Fruit fly (Drosophila melanogaster) whole organism, embryonic: ENCODE data around the gene Psf2.

ENCODE experiments used
- Adf1 ChIP-seq: fragments of 200-800 bp; sonication (Bioruptor generic); IDR thresholded peaks from 2 replicates; pipeline ENCODE4 v1.3.6; 2022; ENCODE audit warnings: missing biosample characterization, missing genetic modification characterization
- Asciz ChIP-seq: fragments of 200-800 bp; sonication (Bioruptor generic); optimal IDR thresholded peaks from 2 replicates; lab custom pipeline; 2017; ENCODE audit warnings: missing biosample characterization, mild to moderate bottlenecking, missing genetic modification characterization, missing genetic modification reagents
- Atf-2 ChIP-seq: fragments of 200-800 bp; sonication (Bioruptor generic); optimal IDR thresholded peaks from 2 replicates; lab custom pipeline; 2016; ENCODE audit warnings: missing biosample characterization, missing genetic modification characterization
- CG10462 ChIP-seq: fragments of 200-800 bp; sonication (Bioruptor generic); optimal IDR thresholded peaks from 2 replicates; lab custom pipeline; 2016; ENCODE audit warnings: missing biosample characterization, missing genetic modification characterization
- CG10565 ChIP-seq: fragments of 200-800 bp; sonication (Bioruptor generic); optimal IDR thresholded peaks from 3 replicates; lab custom pipeline; 2016; ENCODE audit warnings: missing biosample characterization, mild to moderate bottlenecking, missing genetic modification characterization
- CG11398 ChIP-seq: fragments of 200-800 bp; sonication (Bioruptor generic); optimal IDR thresholded peaks from 2 replicates; lab custom pipeline; 2016; ENCODE audit warnings: missing biosample characterization, missing genetic modification characterization
- CG11456 ChIP-seq: fragments of 200-800 bp; sonication (Bioruptor generic); IDR thresholded peaks from 3 replicates; pipeline ENCODE4 v1.3.6; 2022; ENCODE audit warnings: missing biosample characterization, missing genetic modification characterization
- CG11504 ChIP-seq: fragments of 200-800 bp; sonication (Bioruptor generic); optimal IDR thresholded peaks from 3 replicates; lab custom pipeline; 2019; ENCODE audit warnings: missing biosample characterization, mild to moderate bottlenecking, missing genetic modification characterization, moderate library complexity
- CG11696 ChIP-seq: fragments of 200-800 bp; sonication (Bioruptor generic); IDR thresholded peaks from 2 replicates; pipeline ENCODE4 v1.3.6; 2022; ENCODE audit warnings: missing biosample characterization, missing genetic modification characterization
- CG12236 ChIP-seq: fragments of 200-800 bp; sonication (Bioruptor generic); optimal IDR thresholded peaks from 2 replicates; lab custom pipeline; 2016; ENCODE audit warnings: missing biosample characterization, missing genetic modification characterization
- CG1529 ChIP-seq: fragments of 200-800 bp; sonication (Bioruptor generic); optimal IDR thresholded peaks from 3 replicates; lab custom pipeline; 2018; ENCODE audit warnings: missing biosample characterization, missing genetic modification characterization
- CG31365 ChIP-seq: fragments of 200-800 bp; sonication (Bioruptor generic); optimal IDR thresholded peaks from 2 replicates; lab custom pipeline; 2018; ENCODE audit warnings: missing biosample characterization, mild to moderate bottlenecking, missing genetic modification characterization
- CG43689 ChIP-seq: fragments of 200-800 bp; sonication (Bioruptor generic); IDR thresholded peaks from 2 replicates; pipeline ENCODE4 v1.3.6; 2022; ENCODE audit warnings: missing biosample characterization, missing genetic modification characterization
- CG4404 ChIP-seq: fragments of 200-800 bp; sonication (Bioruptor generic); IDR thresholded peaks from 2 replicates; pipeline ENCODE4 v1.3.6; 2022; ENCODE audit warnings: missing biosample characterization, missing genetic modification characterization
- CG4424 ChIP-seq: fragments of 200-800 bp; sonication (Bioruptor generic); optimal IDR thresholded peaks from 3 replicates; lab custom pipeline; 2016; ENCODE audit warnings: missing biosample characterization, missing genetic modification characterization
- CG4854 ChIP-seq: fragments of 200-800 bp; sonication (Bioruptor generic); optimal IDR thresholded peaks from 2 replicates; lab custom pipeline; 2016; ENCODE audit warnings: missing biosample characterization, missing genetic modification characterization, inconsistent platforms
- CG6254 ChIP-seq: fragments of 200-800 bp; sonication (Bioruptor generic); optimal IDR thresholded peaks from 3 replicates; lab custom pipeline; 2017; ENCODE audit warnings: mild to moderate bottlenecking, missing biosample characterization, missing genetic modification reagents, missing genetic modification characterization
- CG6272 ChIP-seq: fragments of 200-800 bp; sonication (Bioruptor generic); IDR thresholded peaks from 2 replicates; pipeline ENCODE4 v1.3.6; 2022; ENCODE audit warnings: missing biosample characterization, missing genetic modification characterization
- CG7271 ChIP-seq: fragments of 200-800 bp; sonication (Bioruptor generic); optimal IDR thresholded peaks from 2 replicates; lab custom pipeline; 2018; ENCODE audit warnings: missing biosample characterization, mild to moderate bottlenecking, missing genetic modification characterization, moderate library complexity
- CG8089 ChIP-seq: fragments of 200-800 bp; sonication (Bioruptor generic); optimal IDR thresholded peaks from 3 replicates; lab custom pipeline; 2016; ENCODE audit warnings: missing biosample characterization, missing genetic modification characterization
- CG8281 ChIP-seq: fragments of 200-800 bp; sonication (Bioruptor generic); optimal IDR thresholded peaks from 2 replicates; lab custom pipeline; 2018; ENCODE audit warnings: missing biosample characterization, mild to moderate bottlenecking, missing genetic modification characterization, moderate library complexity
- CG9932 ChIP-seq: fragments of 200-800 bp; sonication (Bioruptor generic); IDR thresholded peaks from 2 replicates; pipeline ENCODE4 v1.3.6; 2022; ENCODE audit warnings: missing biosample characterization, missing genetic modification characterization
- CHES-1-like ChIP-seq: fragments of 200-800 bp; sonication (Bioruptor generic); optimal IDR thresholded peaks from 2 replicates; lab custom pipeline; 2016; ENCODE audit warnings: missing biosample characterization, missing genetic modification characterization
- CTCF ChIP-seq: fragments of 200-800 bp; sonication (Bioruptor generic); optimal IDR thresholded peaks from 2 replicates; lab custom pipeline; 2017; ENCODE audit warnings: missing biosample characterization, mild to moderate bottlenecking, missing genetic modification characterization, moderate library complexity
- Camta ChIP-seq: fragments of 200-800 bp; sonication (Bioruptor generic); optimal IDR thresholded peaks from 2 replicates; lab custom pipeline; 2016; ENCODE audit warnings: missing biosample characterization, missing genetic modification characterization
- Chrac-16 ChIP-seq: fragments of 200-800 bp; sonication (Bioruptor generic); optimal IDR thresholded peaks from 3 replicates; lab custom pipeline; 2016; ENCODE audit warnings: missing biosample characterization, missing genetic modification characterization
- D19A ChIP-seq: fragments of 200-800 bp; optimal IDR thresholded peaks from 3 replicates; lab custom pipeline; 2019; ENCODE audit warnings: missing biosample characterization, mild to moderate bottlenecking, missing genetic modification characterization, moderate library complexity
- Dad ChIP-seq: fragments of 200-800 bp; sonication (Bioruptor generic); optimal IDR thresholded peaks from 3 replicates; lab custom pipeline; 2016; ENCODE audit warnings: missing biosample characterization, missing genetic modification characterization
- Hand ChIP-seq: fragments of 200-800 bp; sonication (Bioruptor generic); optimal IDR thresholded peaks from 2 replicates; lab custom pipeline; 2017; ENCODE audit warnings: mild to moderate bottlenecking, missing biosample characterization, missing genetic modification reagents, missing genetic modification characterization
- Hmr ChIP-seq: fragments of 200-800 bp; sonication (Bioruptor generic); optimal IDR thresholded peaks from 3 replicates; lab custom pipeline; 2017; ENCODE audit warnings: mild to moderate bottlenecking, missing biosample characterization, missing genetic modification reagents, missing genetic modification characterization
- NfI ChIP-seq: fragments of 200-800 bp; sonication (Bioruptor generic); optimal IDR thresholded peaks from 3 replicates; lab custom pipeline; 2018; ENCODE audit warnings: missing biosample characterization, mild to moderate bottlenecking, missing genetic modification characterization, moderate library complexity
- abd-A ChIP-seq: fragments of 200-800 bp; sonication (Bioruptor generic); optimal IDR thresholded peaks from 3 replicates; lab custom pipeline; 2019; ENCODE audit warnings: missing biosample characterization, mild to moderate bottlenecking, missing genetic modification characterization, moderate library complexity
- az2 ChIP-seq: fragments of 200-800 bp; sonication (Bioruptor generic); optimal IDR thresholded peaks from 3 replicates; lab custom pipeline; 2016; ENCODE audit warnings: missing biosample characterization, missing genetic modification characterization
- ci ChIP-seq: fragments of 200-800 bp; sonication (Bioruptor generic); IDR thresholded peaks from 3 replicates; pipeline ENCODE4 v1.3.6; 2022; ENCODE audit warnings: missing biosample characterization, missing genetic modification characterization
- dmrt11E ChIP-seq: fragments of 200-800 bp; sonication (Bioruptor generic); optimal IDR thresholded peaks from 3 replicates; lab custom pipeline; 2018; ENCODE audit warnings: missing biosample characterization, mild to moderate bottlenecking, missing genetic modification characterization, moderate library complexity
- gcm ChIP-seq: fragments of 200-800 bp; sonication (Bioruptor generic); optimal IDR thresholded peaks from 2 replicates; lab custom pipeline; 2019; ENCODE audit warnings: missing biosample characterization, mild to moderate bottlenecking, missing genetic modification characterization, moderate library complexity
- gsb-n ChIP-seq: fragments of 200-800 bp; sonication (Bioruptor generic); optimal IDR thresholded peaks from 3 replicates; lab custom pipeline; 2018; ENCODE audit warnings: missing biosample characterization, mild to moderate bottlenecking, missing genetic modification characterization
- jigr1 ChIP-seq: fragments of 200-800 bp; sonication (Bioruptor generic); IDR thresholded peaks from 3 replicates; pipeline ENCODE4 v1.3.6; 2022; ENCODE audit warnings: missing biosample characterization, missing genetic modification characterization
- kah ChIP-seq: fragments of 200-800 bp; sonication (Bioruptor generic); optimal IDR thresholded peaks from 2 replicates; lab custom pipeline; 2018; ENCODE audit warnings: missing biosample characterization, mild to moderate bottlenecking, missing genetic modification characterization
- lab ChIP-seq: fragments of 200-800 bp; sonication (Bioruptor generic); optimal IDR thresholded peaks from 3 replicates; lab custom pipeline; 2017; ENCODE audit warnings: missing biosample characterization, missing genetic modification characterization, mild to moderate bottlenecking, moderate library complexity, missing genetic modification reagents
- lov ChIP-seq, 2 experiments: fragments of 200-800 bp in 1 of 2; fragments of >200 bp in 1 of 2; sonication (Bioruptor generic) in 1 of 2; IDR thresholded peaks in 1 of 2; optimal IDR thresholded peaks in 1 of 2; 2 replicates in 1 of 2; 3 replicates in 1 of 2; pipeline versions ENCODE4 v1.3.6 to Lab custom; 2017 to 2022; ENCODE audit warnings: missing biosample characterization in 1 of 2, missing genetic modification characterization in 1 of 2
- mld ChIP-seq: fragments of 200-800 bp; sonication (Bioruptor generic); IDR thresholded peaks from 3 replicates; pipeline ENCODE4 v1.3.6; 2022; ENCODE audit warnings: missing biosample characterization, missing genetic modification characterization; ENCODE audit not compliant: partially characterized antibody
- onecut ChIP-seq: fragments of 200-800 bp; sonication (Bioruptor generic); IDR thresholded peaks from 2 replicates; pipeline ENCODE4 v1.3.6; 2022; ENCODE audit warnings: missing biosample characterization, missing genetic modification characterization
- pan ChIP-seq, 4 experiments: fragments of >200 bp in 3 of 4; fragments of 200-800 bp in 1 of 4; sonication (Bioruptor generic) in 1 of 4; optimal IDR thresholded peaks in 3 of 4; IDR thresholded peaks in 1 of 4; 2 replicates each; pipeline versions ENCODE4 v1.3.6 to Lab custom; 2017 to 2022; ENCODE audit warnings: missing biosample characterization in 2 of 4, missing genetic modification characterization in 2 of 4, mixed read lengths in 1 of 4
- slp2 ChIP-seq: fragments of 200-800 bp; sonication (Bioruptor generic); optimal IDR thresholded peaks from 2 replicates; lab custom pipeline; 2016; ENCODE audit warnings: missing biosample characterization, missing genetic modification characterization
- sug ChIP-seq: fragments of 200-800 bp; optimal IDR thresholded peaks from 2 replicates; lab custom pipeline; 2019; ENCODE audit warnings: missing biosample characterization, mild to moderate bottlenecking, missing genetic modification characterization, moderate library complexity
- tup ChIP-seq: fragments of 200-800 bp; sonication (Bioruptor generic); optimal IDR thresholded peaks from 2 replicates; lab custom pipeline; 2016; ENCODE audit warnings: missing biosample characterization, mild to moderate bottlenecking, missing genetic modification characterization, moderate library complexity
- unpg ChIP-seq: fragments of 200-800 bp; sonication (Bioruptor generic); optimal IDR thresholded peaks from 3 replicates; lab custom pipeline; 2018; ENCODE audit warnings: missing biosample characterization, mild to moderate bottlenecking, missing genetic modification characterization, moderate library complexity
- wdn ChIP-seq: fragments of 200-800 bp; sonication (Bioruptor generic); IDR thresholded peaks from 2 replicates; pipeline ENCODE4 v1.3.6; 2022; ENCODE audit warnings: missing biosample characterization, missing genetic modification characterization

The Psf2 gene

DNA sequence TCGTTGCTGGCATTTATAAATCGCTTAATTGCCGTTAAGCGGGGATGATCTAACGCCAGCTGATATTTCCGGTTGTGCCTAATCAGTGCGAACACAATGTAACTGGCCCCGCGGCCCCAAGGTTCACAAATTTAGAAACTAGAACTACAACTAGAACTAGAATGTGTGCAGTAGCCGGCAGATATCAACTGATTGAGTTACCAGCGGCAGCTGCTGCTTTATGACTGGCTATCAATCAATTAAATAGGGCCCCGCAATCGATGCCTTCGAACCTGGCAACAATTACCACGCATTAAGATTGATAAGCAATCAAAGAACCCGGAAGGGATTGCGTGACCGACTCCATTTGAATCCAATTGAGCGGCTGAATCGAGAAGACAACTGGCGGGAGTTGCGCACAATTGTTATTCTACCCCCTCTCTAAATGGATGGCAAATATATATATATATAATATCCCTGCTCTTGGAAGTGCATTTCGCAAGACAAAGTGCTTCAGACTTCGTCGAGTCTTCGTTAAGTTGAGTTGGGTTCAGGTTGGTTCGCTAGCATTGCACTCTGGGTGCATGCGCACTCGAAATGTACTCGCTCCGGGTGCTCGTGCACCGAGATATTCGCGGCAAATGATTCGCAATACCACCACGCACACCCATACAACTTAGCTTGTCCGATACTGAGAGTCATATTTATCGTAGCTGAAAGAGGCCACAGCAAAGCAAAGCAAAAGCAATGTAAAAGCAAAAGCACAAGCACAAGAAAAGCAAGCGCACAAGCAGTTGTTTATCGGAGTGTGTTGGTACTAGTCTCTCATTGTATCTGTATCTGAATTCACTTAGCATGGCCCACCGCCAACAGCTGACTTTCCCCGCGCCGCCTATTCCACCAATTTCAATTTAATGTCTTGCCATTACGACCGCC is 47.1 kb downstream of the Psf2 start (continued):
- TF ChIP-seq onecut (GFP tag; lab: Robert Waterston, UW): no peak
- TF ChIP-seq gcm (GFP tag; lab: Kevin White, UChicago): no peak
- TF ChIP-seq Camta (GFP tag; lab: Kevin White, UChicago): no peak
- no peak for TF ChIP-seq Dad (GFP tag; lab: Kevin White, UChicago)
- TF ChIP-seq gsb-n: peak; percentile 4
- no peak for TF ChIP-seq NfI (GFP tag; lab: Kevin White, UChicago)
- TF ChIP-seq CG9932 (GFP tag; lab: Robert Waterston, UW): no peak
- no peak for TF ChIP-seq CTCF (GFP tag; lab: Kevin White, UChicago)
- TF ChIP-seq CG4404 (GFP tag; lab: Robert Waterston, UW): no peak
- no peak for TF ChIP-seq CG4854 (GFP tag; lab: Kevin White, UChicago)
- no peak for TF ChIP-seq pan (optimal IDR thresholded peaks at IDR 0.05; lab: Kevin White, UChicago)
- no peak for TF ChIP-seq pan (GFP tag; optimal IDR thresholded peaks at IDR 0.05 in 1 of 2, IDR thresholded peaks at IDR 0.05 in 1 of 2)
- TF ChIP-seq sug (tag; lab: Kevin White, UChicago): peak; percentile 73
- TF ChIP-seq CG8281: no peak
- TF ChIP-seq az2: no peak
- TF ChIP-seq CG8089 (GFP tag; lab: Kevin White, UChicago): no peak
- no peak for TF ChIP-seq jigr1 (GFP tag; lab: Robert Waterston, UW)
- TF ChIP-seq dmrt11E (tag; lab: Kevin White, UChicago): no peak
- TF ChIP-seq CG1529 (GFP tag; lab: Kevin White, UChicago): no peak
- no peak for TF ChIP-seq Asciz (GFP tag; lab: Kevin White, UChicago)
- TF ChIP-seq Atf-2 (GFP tag; lab: Kevin White, UChicago): no peak
- TF ChIP-seq slp2 (GFP tag; lab: Kevin White, UChicago): no peak
- TF ChIP-seq CG4424: no peak
- peak; percentile 5 for TF ChIP-seq unpg (GFP tag; lab: Kevin White, UChicago)
- TF ChIP-seq Hmr (GFP tag; lab: Kevin White, UChicago): no peak
- no peak for TF ChIP-seq CG11504 (tag; lab: Kevin White, UChicago)
- no peak for TF ChIP-seq CG10565 (GFP tag; lab: Kevin White, UChicago)
- TF ChIP-seq CG11696 (GFP tag; lab: Robert Waterston, UW): no peak
- 0 out of 3 replicates have a peak, but pooled peaks have one; percentile 15 for TF ChIP-seq ci
- no peak for TF ChIP-seq CG7271 (tag; lab: Kevin White, UChicago)
- TF ChIP-seq CG43689 (GFP tag; lab: Robert Waterston, UW): no peak
- TF ChIP-seq CG11398 (GFP tag; lab: Kevin White, UChicago): no peak
- no peak for TF ChIP-seq Adf1 (GFP tag; lab: Robert Waterston, UW)
- TF ChIP-seq Chrac-16 (GFP tag; lab: Kevin White, UChicago): no peak
- no peak for TF ChIP-seq abd-A (tag; lab: Kevin White, UChicago)
- no peak for TF ChIP-seq CHES-1-like
- no peak for TF ChIP-seq CG11456 (GFP tag; lab: Robert Waterston, UW)
- no peak for TF ChIP-seq mld
- TF ChIP-seq Hand (GFP tag; lab: Kevin White, UChicago): no peak
- TF ChIP-seq CG12236: no peak
- no peak for TF ChIP-seq D19A (tag; lab: Kevin White, UChicago)
- no peak for TF ChIP-seq CG31365 (tag; lab: Kevin White, UChicago)
- TF ChIP-seq CG6272 (GFP tag; lab: Robert Waterston, UW): no peak
- TF ChIP-seq lov (optimal IDR thresholded peaks at IDR 0.05; lab: Kevin White, UChicago): no peak
- TF ChIP-seq lov (GFP tag; IDR thresholded peaks at IDR 0.05; lab: Robert Waterston, UW): no peak
- TF ChIP-seq lab: peak; percentile 10
- TF ChIP-seq wdn (GFP tag; lab: Robert Waterston, UW): no peak
- no peak for TF ChIP-seq CG6254 (GFP tag; lab: Kevin White, UChicago)
- no peak for TF ChIP-seq kah (GFP tag; lab: Kevin White, UChicago)
- no peak for TF ChIP-seq tup
- no peak for TF ChIP-seq CG10462
